Fruit fly (Drosophila melanogaster) whole organism, wandering third instar larva: ENCODE results near the gene VhaSFD.

ENCODE experiments used
- Abd-B ChIP-seq: fragments of >200 bp; optimal IDR thresholded peaks from 2 replicates; lab custom pipeline; 2017; ENCODE audit warnings: missing biosample characterization, missing genetic modification characterization
- CG32264 ChIP-seq: fragments of 200-800 bp; sonication (Bioruptor generic); optimal IDR thresholded peaks from 2 replicates; lab custom pipeline; 2016; ENCODE audit warnings: missing biosample characterization, missing genetic modification characterization
- CG9705 ChIP-seq: fragments of 200-800 bp; sonication (Bioruptor generic); optimal IDR thresholded peaks from 2 replicates; lab custom pipeline; 2018; ENCODE audit warnings: missing biosample characterization, mild to moderate bottlenecking, missing genetic modification characterization
- CrebA ChIP-seq: fragments of 200-800 bp; sonication (Bioruptor generic); optimal IDR thresholded peaks from 2 replicates; lab custom pipeline; 2016; ENCODE audit warnings: missing biosample characterization, mild to moderate bottlenecking, missing genetic modification characterization, borderline replicate concordance
- Dfd ChIP-seq: fragments of >200 bp; optimal IDR thresholded peaks from 2 replicates; lab custom pipeline; 2017; ENCODE audit warnings: missing biosample characterization, missing genetic modification characterization
- Dif ChIP-seq: fragments of 200-275, 200-300 bp; sonication (Bioruptor generic); optimal IDR thresholded peaks from 2 replicates; lab custom pipeline; 2018; ENCODE audit warnings: missing biosample characterization, missing genetic modification characterization; ENCODE audit not compliant: partially characterized antibody
- GATAd ChIP-seq: sonication (Bioruptor generic); optimal IDR thresholded peaks from 2 replicates; lab custom pipeline; 2016; ENCODE audit warnings: missing biosample characterization, missing genetic modification characterization
- HLH106 ChIP-seq: fragments of 200-800 bp; optimal IDR thresholded peaks from 3 replicates; lab custom pipeline; 2019; ENCODE audit warnings: missing biosample characterization, mild to moderate bottlenecking, missing genetic modification characterization, moderate library complexity
- Hnf4 ChIP-seq: fragments of 200-800 bp; sonication (Bioruptor generic); optimal IDR thresholded peaks from 2 replicates; lab custom pipeline; 2016; ENCODE audit warnings: missing biosample characterization, mild to moderate bottlenecking, missing genetic modification characterization
- Hr78 ChIP-seq: fragments of >200 bp; optimal IDR thresholded peaks from 2 replicates; lab custom pipeline; 2017; ENCODE audit warnings: missing biosample characterization, missing genetic modification characterization
- Hr83 ChIP-seq: fragments of 200-300 bp; sonication (Bioruptor generic); optimal IDR thresholded peaks from 2 replicates; lab custom pipeline; 2016; ENCODE audit warnings: missing biosample characterization, mild to moderate bottlenecking, missing genetic modification characterization, moderate library complexity; ENCODE audit not compliant: poor library complexity, severe bottlenecking
- Jra ChIP-seq: sonication (Bioruptor generic); optimal IDR thresholded peaks from 2 replicates; lab custom pipeline; 2016; ENCODE audit warnings: missing biosample characterization, missing genetic modification characterization
- Mio ChIP-seq: sonication (Bioruptor generic); optimal IDR thresholded peaks from 2 replicates; lab custom pipeline; 2016; ENCODE audit warnings: missing biosample characterization, missing genetic modification characterization
- Myc ChIP-seq: fragments of >200 bp; optimal IDR thresholded peaks from 2 replicates; lab custom pipeline; 2017
- N ChIP-seq: fragments of >200 bp; optimal IDR thresholded peaks from 2 replicates; lab custom pipeline; 2018; ENCODE audit warnings: missing biosample characterization, missing external identifiers, missing genetic modification characterization
- OdsH ChIP-seq: fragments of 200-800 bp; sonication (Bioruptor generic); optimal IDR thresholded peaks from 2 replicates; lab custom pipeline; 2016; ENCODE audit warnings: missing biosample characterization, mild to moderate bottlenecking, missing genetic modification characterization
- Rel ChIP-seq, 2 experiments: fragments of 200-800 bp; sonication (Bioruptor generic) in 1 of 2; optimal IDR thresholded peaks; 2 replicates in 1 of 2; 3 replicates in 1 of 2; lab custom pipeline; 2016 to 2019; ENCODE audit warnings: mild to moderate bottlenecking in 2 of 2, missing biosample characterization in 2 of 2, missing genetic modification characterization in 2 of 2, moderate library complexity in 1 of 2
- Sp1 ChIP-seq: fragments of 200-800 bp; sonication (Bioruptor generic); optimal IDR thresholded peaks from 3 replicates; lab custom pipeline; 2019; ENCODE audit warnings: missing biosample characterization, mild to moderate bottlenecking, missing genetic modification characterization, moderate library complexity
- Vsx2 ChIP-seq: fragments of 200-300, 225-300 bp; sonication (Bioruptor generic); optimal IDR thresholded peaks from 2 replicates; lab custom pipeline; 2018; ENCODE audit warnings: missing biosample characterization, missing genetic modification characterization; ENCODE audit not compliant: partially characterized antibody
- br ChIP-seq: fragments of 200-800 bp; sonication (Bioruptor generic); optimal IDR thresholded peaks from 2 replicates; lab custom pipeline; 2016; ENCODE audit warnings: missing biosample characterization, missing genetic modification characterization
- brk ChIP-seq: fragments of 200-800 bp; sonication (Bioruptor generic); optimal IDR thresholded peaks from 2 replicates; lab custom pipeline; 2016; ENCODE audit warnings: missing biosample characterization, mild to moderate bottlenecking, missing genetic modification characterization
- dl ChIP-seq, 2 experiments: fragments of 175-275, 200-275 bp in 1 of 2; fragments of 200-275 bp in 1 of 2; sonication (Bioruptor generic); optimal IDR thresholded peaks; lab custom pipeline; 2018; ENCODE audit warnings: mild to moderate bottlenecking in 2 of 2, missing biosample characterization in 2 of 2, missing genetic modification characterization in 2 of 2, moderate library complexity in 2 of 2; ENCODE audit not compliant: partially characterized antibody in 2 of 2, insufficient read depth in 1 of 2
- dmrt93B ChIP-seq: fragments of 200-800 bp; sonication (Bioruptor generic); optimal IDR thresholded peaks from 2 replicates; lab custom pipeline; 2018; ENCODE audit warnings: missing biosample characterization, mild to moderate bottlenecking, missing genetic modification characterization
- dsf ChIP-seq: sonication (Bioruptor generic); optimal IDR thresholded peaks from 2 replicates; lab custom pipeline; 2016; ENCODE audit warnings: missing biosample characterization, missing genetic modification characterization, borderline replicate concordance
- ey ChIP-seq: fragments of 200-800 bp; sonication (Bioruptor generic); optimal IDR thresholded peaks from 2 replicates; lab custom pipeline; 2016; ENCODE audit warnings: missing biosample characterization, missing genetic modification characterization
- foxo ChIP-seq, 2 experiments: fragments of 200-800 bp; sonication (Bioruptor generic); optimal IDR thresholded peaks; 2 replicates in 1 of 2; 3 replicates in 1 of 2; lab custom pipeline; 2016 to 2017; ENCODE audit warnings: missing biosample characterization in 2 of 2, missing genetic modification characterization in 2 of 2
- fru ChIP-seq: fragments of 200-800 bp; sonication (Bioruptor generic); optimal IDR thresholded peaks from 3 replicates; lab custom pipeline; 2016; ENCODE audit warnings: missing biosample characterization, mild to moderate bottlenecking, missing genetic modification characterization
- h ChIP-seq: fragments of 200-800 bp; sonication (Bioruptor generic); optimal IDR thresholded peaks from 3 replicates; lab custom pipeline; 2016; ENCODE audit warnings: missing biosample characterization, mild to moderate bottlenecking, missing genetic modification characterization
- jim ChIP-seq: fragments of 175-275, 200-325 bp; sonication (Bioruptor generic); optimal IDR thresholded peaks from 2 replicates; lab custom pipeline; 2016; ENCODE audit warnings: missing biosample characterization, mild to moderate bottlenecking, missing genetic modification characterization
- lola ChIP-seq: fragments of >200 bp; optimal IDR thresholded peaks from 2 replicates; lab custom pipeline; 2017; ENCODE audit warnings: missing biosample characterization, missing genetic modification characterization
- pan ChIP-seq: fragments of >200 bp; optimal IDR thresholded peaks from 2 replicates; lab custom pipeline; 2017
- psq ChIP-seq: fragments of 200-800 bp; sonication (Bioruptor generic); optimal IDR thresholded peaks from 3 replicates; lab custom pipeline; 2017; ENCODE audit warnings: missing biosample characterization, mild to moderate bottlenecking, missing genetic modification characterization, moderate library complexity
- rgr ChIP-seq: fragments of 200-800 bp; sonication (Bioruptor generic); optimal IDR thresholded peaks from 3 replicates; lab custom pipeline; 2016; ENCODE audit warnings: missing biosample characterization, mild to moderate bottlenecking, missing genetic modification characterization
- sage ChIP-seq: fragments of 200-800 bp; sonication (Bioruptor generic); optimal IDR thresholded peaks from 2 replicates; lab custom pipeline; 2016; ENCODE audit warnings: missing biosample characterization, mild to moderate bottlenecking, missing genetic modification characterization
- sv ChIP-seq: fragments of 200-800 bp; sonication (Bioruptor generic); optimal IDR thresholded peaks from 3 replicates; lab custom pipeline; 2016; ENCODE audit warnings: missing biosample characterization, missing genetic modification characterization
- tai ChIP-seq: sonication (Bioruptor generic); optimal IDR thresholded peaks from 2 replicates; lab custom pipeline; 2016; ENCODE audit warnings: missing biosample characterization, missing genetic modification characterization
- usp ChIP-seq: fragments of >200 bp; optimal IDR thresholded peaks from 2 replicates; lab custom pipeline; 2017; ENCODE audit warnings: missing biosample characterization, missing genetic modification characterization
- woc ChIP-seq: sonication (Bioruptor generic); optimal IDR thresholded peaks from 2 replicates; lab custom pipeline; 2016; ENCODE audit warnings: missing biosample characterization, mild to moderate bottlenecking, missing genetic modification characterization

The VhaSFD gene

dm6 chr2L:16716771-16717170, 10.9 kb downstream of the VhaSFD start:
- no peak for TF ChIP-seq Hr78 (GFP tag; lab: Kevin White, UChicago)
- no peak for TF ChIP-seq h
- TF ChIP-seq CG9705 (GFP tag; lab: Kevin White, UChicago): no peak
- no peak for TF ChIP-seq CrebA (GFP tag; lab: Kevin White, UChicago)
- TF ChIP-seq sv: no peak
- TF ChIP-seq CG32264 (GFP tag; lab: Kevin White, UChicago): no peak
- no peak for TF ChIP-seq Abd-B (GFP tag; lab: Kevin White, UChicago)
- no peak for TF ChIP-seq tai (GFP tag; lab: Kevin White, UChicago)
- TF ChIP-seq lola (GFP tag; lab: Kevin White, UChicago): no peak
- TF ChIP-seq OdsH: no peak
- TF ChIP-seq jim (GFP tag; lab: Kevin White, UChicago): no peak
- TF ChIP-seq ey (GFP tag; lab: Kevin White, UChicago): no peak
- no peak for TF ChIP-seq sage (GFP tag; lab: Kevin White, UChicago)
- no peak for TF ChIP-seq dmrt93B (GFP tag; lab: Kevin White, UChicago)
- no peak for TF ChIP-seq Jra
- TF ChIP-seq pan (lab: Kevin White, UChicago): no peak
- no peak for TF ChIP-seq fru (GFP tag; lab: Kevin White, UChicago)
- TF ChIP-seq rgr (GFP tag; lab: Kevin White, UChicago): no peak
- no peak for TF ChIP-seq usp (GFP tag; lab: Kevin White, UChicago)

dm6 chr2L:16715841-16716701, 11.6 kb downstream of the VhaSFD start, which contains the start of the genes Cyt-c-d and CG31808:
Cyt-c-d (plus strand) TSS chr2L:16715891.
CG31808 (minus strand) TSS chr2L:16716195.
- TF ChIP-seq foxo (GFP tag; optimal IDR thresholded peaks at IDR 0.05; lab: Kevin White, UChicago): peak; percentile 11 to 95
- no peak for TF ChIP-seq N (GFP tag; lab: Kevin White, UChicago)
- peak; percentile 89 for TF ChIP-seq Jra
- peak; percentile 95 for TF ChIP-seq sage (GFP tag; lab: Kevin White, UChicago)
- TF ChIP-seq GATAd (GFP tag; lab: Kevin White, UChicago): peak; percentile 24
- peak; percentile 95 for TF ChIP-seq br (GFP tag; lab: Kevin White, UChicago)
- peak; percentile 81 for TF ChIP-seq CG32264 (GFP tag; lab: Kevin White, UChicago)
- peak; percentile 93 for TF ChIP-seq Dif (GFP tag; lab: Kevin White, UChicago)
- no peak for TF ChIP-seq Dfd (GFP tag; lab: Kevin White, UChicago)
- no peak for TF ChIP-seq Vsx2 (GFP tag; lab: Kevin White, UChicago)
- TF ChIP-seq woc (GFP tag; lab: Kevin White, UChicago): peak; percentile 92
- TF ChIP-seq usp (GFP tag; lab: Kevin White, UChicago): no peak
- no peak for TF ChIP-seq jim (GFP tag; lab: Kevin White, UChicago)
- no peak for TF ChIP-seq Mio (GFP tag; lab: Kevin White, UChicago)
- peak; percentile 96 for TF ChIP-seq sv
- TF ChIP-seq HLH106 (tag; lab: Kevin White, UChicago): peak; percentile 95
- peak; percentile 95 for TF ChIP-seq OdsH
- TF ChIP-seq ey (GFP tag; lab: Kevin White, UChicago): peak; percentile 95
- TF ChIP-seq pan (lab: Kevin White, UChicago): no peak
- peak; percentile 93 for TF ChIP-seq Hnf4
- no peak for TF ChIP-seq Abd-B (GFP tag; lab: Kevin White, UChicago)
- TF ChIP-seq h: peak; percentile 97
- peak; percentile 94 for TF ChIP-seq rgr (GFP tag; lab: Kevin White, UChicago)
- TF ChIP-seq CG9705 (GFP tag; lab: Kevin White, UChicago): peak; percentile 78
- TF ChIP-seq psq: peak; percentile 91
- TF ChIP-seq dsf (GFP tag; lab: Kevin White, UChicago): peak; percentile 71
- no peak for TF ChIP-seq lola (GFP tag; lab: Kevin White, UChicago)
- TF ChIP-seq tai (GFP tag; lab: Kevin White, UChicago): peak; percentile 87
- peak; percentile 94 for TF ChIP-seq Sp1 (GFP tag; lab: Kevin White, UChicago)
- TF ChIP-seq fru (GFP tag; lab: Kevin White, UChicago): peak; percentile 96
- no peak for TF ChIP-seq Hr78 (GFP tag; lab: Kevin White, UChicago)
- peak; percentile 92 for TF ChIP-seq brk
- no peak for TF ChIP-seq Myc (lab: Kevin White, UChicago)
- TF ChIP-seq Rel (GFP tag; optimal IDR thresholded peaks at IDR 0.05; lab: Kevin White, UChicago): peak; percentile 85
- TF ChIP-seq Rel (tag; optimal IDR thresholded peaks at IDR 0.05; lab: Kevin White, UChicago): peak; percentile 64
- peak; percentile 75 for TF ChIP-seq CrebA (GFP tag; lab: Kevin White, UChicago)
- TF ChIP-seq dl (GFP tag; optimal IDR thresholded peaks at IDR 0.05; lab: Kevin White, UChicago; ENCODE audit: insufficient read depth in 1 of 2, partially characterized antibody in 2 of 2): peak; percentile 52 to 85
- peak; percentile 88 for TF ChIP-seq dmrt93B (GFP tag; lab: Kevin White, UChicago)
- TF ChIP-seq Hr83 (GFP tag; lab: Kevin White, UChicago): peak; percentile 11
